Fruit fly (Drosophila melanogaster): ENCODE results near the gene CG14892.
A peak's percentile ranks its signal among the peaks of the same experiment; 100 is the strongest.

CG14892 gene

dm6 chr3R:16630564-16630963 lies 36.4 kb downstream of the CG14892 start (continued):
- TF ChIP-seq Nf-YC (tag; optimal IDR thresholded peaks at IDR 0.05) = no peak

dm6 chr3R:16632698-16633097 lies 38.5 kb downstream of the CG14892 start:
- no peak for TF ChIP-seq ham (GFP tag; IDR thresholded peaks at IDR 0.05)
- no peak for TF ChIP-seq eyg (GFP tag; optimal IDR thresholded peaks at IDR 0.05)
- peak; percentile 25; the same call in 1 of the 2 replicates for TF ChIP-seq Nf-YA (GFP tag; IDR thresholded peaks at IDR 0.05)
- TF ChIP-seq sob (GFP tag; IDR thresholded peaks at IDR 0.05) = no peak
- TF ChIP-seq CG14667 (GFP tag; IDR thresholded peaks at IDR 0.05) = no peak
- TF ChIP-seq onecut (GFP tag; IDR thresholded peaks at IDR 0.05) = no peak
- no peak for TF ChIP-seq Abd-B (GFP tag; optimal IDR thresholded peaks at IDR 0.05)
- no peak for TF ChIP-seq z (GFP tag; IDR thresholded peaks at IDR 0.05)
- no peak for TF ChIP-seq HmgD (GFP tag; optimal IDR thresholded peaks at IDR 0.05)
- TF ChIP-seq NFAT (GFP tag; IDR thresholded peaks at IDR 0.05) = 0 out of 2 replicates have a peak, but pooled peaks have one; percentile 5
- TF ChIP-seq cg (GFP tag; optimal IDR thresholded peaks at IDR 0.05) = peak; percentile 49
- TF ChIP-seq Nf-YC (tag; optimal IDR thresholded peaks at IDR 0.05) = peak; percentile 95
- no peak for TF ChIP-seq sens-2 (GFP tag; IDR thresholded peaks at IDR 0.05)
- TF ChIP-seq Nf-YB (GFP tag; optimal IDR thresholded peaks at IDR 0.05) = peak; percentile 95

- TF ChIP-seq CG8089 (GFP tag; optimal IDR thresholded peaks at IDR 0.05) (no peak), danr (GFP tag; IDR thresholded peaks at IDR 0.05) (no peak), Stat92E (GFP tag; optimal IDR thresholded peaks at IDR 0.05) (peak in 1 of 3 experiments; percentile 63), CG11504 (tag; optimal IDR thresholded peaks at IDR 0.05) (peak; percentile 89), BtbVII (GFP tag; optimal IDR thresholded peaks at IDR 0.05) (no peak), CG11696 (GFP tag; IDR thresholded peaks at IDR 0.05) (no peak), tna (GFP tag; IDR thresholded peaks at IDR 0.05; ENCODE audit: partially characterized antibody) (peak; percentile 73), CG4328 (GFP tag; optimal IDR thresholded peaks at IDR 0.05) (no peak), chm (GFP tag; IDR thresholded peaks at IDR 0.05) (no peak), CG8478 (optimal IDR thresholded peaks at IDR 0.05) (no peak), CG15269 (tag; optimal IDR thresholded peaks at IDR 0.05) (no peak), CG8359 (GFP tag; optimal IDR thresholded peaks at IDR 0.05; ENCODE audit: borderline replicate concordance) (no peak), wor (GFP tag; IDR thresholded peaks at IDR 0.05) (no peak), aop (GFP tag; IDR thresholded peaks at IDR 0.05) (no peak), CG2116 (GFP tag; optimal IDR thresholded peaks at IDR 0.05) (peak; percentile 94), CG17829 (tag; optimal IDR thresholded peaks at IDR 0.05) (peak; percentile 20), D19A (tag; optimal IDR thresholded peaks at IDR 0.05) (peak; percentile 57), HLH4C (GFP tag; IDR thresholded peaks at IDR 0.05; ENCODE audit: partially characterized antibody) (peak; percentile 87), CG2712 (tag; optimal IDR thresholded peaks at IDR 0.05) (peak; percentile 39), Bgb (GFP tag; IDR thresholded peaks at IDR 0.05; ENCODE audit: partially characterized antibody) (peak; percentile 87), pnt (GFP tag; optimal IDR thresholded peaks at IDR 0.05) (no peak), Gug (GFP tag; IDR thresholded peaks at IDR 0.05) (no peak), pzg (GFP tag; optimal IDR thresholded peaks at IDR 0.05) (peak; percentile 70), bbx (GFP tag; IDR thresholded peaks at IDR 0.05; ENCODE audit: partially characterized antibody) (peak; percentile 90), E2f2 (GFP tag; IDR thresholded peaks at IDR 0.05) (peak; percentile 96), CG12659 (GFP tag; optimal IDR thresholded peaks at IDR 0.05) (peak; percentile 56), CG9797 (GFP tag; optimal IDR thresholded peaks at IDR 0.05) (peak; percentile 61), Opbp (GFP tag; IDR thresholded peaks at IDR 0.05; ENCODE audit: partially characterized antibody) (peak; percentile 76; the same call in 2 of the 3 replicates), hth (optimal IDR thresholded peaks at IDR 0.05) (no peak), CG3407 (GFP tag; optimal IDR thresholded peaks at IDR 0.05) (no peak), Sry-δ (GFP tag; optimal IDR thresholded peaks at IDR 0.05) (peak; percentile 78), vnd (GFP tag; IDR thresholded peaks at IDR 0.05; ENCODE audit: partially characterized antibody) (peak; percentile 86), CG30431 (GFP tag; optimal IDR thresholded peaks at IDR 0.05) (no peak), CG7372 (GFP tag; IDR thresholded peaks at IDR 0.05) (no peak), cas (GFP tag; IDR thresholded peaks at IDR 0.05) (no peak)
Observed at dm6 chr3R:16640005-16640408, 45.8 kb downstream of the CG14892 start, which contains the start of gene nonA-l. TSS of gene nonA-l (plus strand) at chr3R:16640205.
